Worm (Caenorhabditis elegans): ENCODE measurements around the gene nhr-288.

- TF ChIP-seq ref-1 (GFP tag; conservative IDR thresholded peaks at IDR 0.05) (no peak), ztf-23 (GFP tag; IDR thresholded peaks at IDR 0.05) (no peak), med-1 (GFP tag; optimal IDR thresholded peaks at IDR 0.05; ENCODE audit: insufficient read depth) (no peak), flt-1 (GFP tag; IDR thresholded peaks at IDR 0.05) (no peak), T22C8.4 (GFP tag; IDR thresholded peaks at IDR 0.05) (no peak), ztf-29 (GFP tag; IDR thresholded peaks at IDR 0.05) (no peak), tab-1 (GFP tag; IDR thresholded peaks at IDR 0.05) (no peak)
Observed at ce11 chrV:18431450-18431849, 49.0 kb upstream of the nhr-288 start, which contains the start of gene srw-82.
